Fruit fly (Drosophila melanogaster) whole organism, embryonic: ENCODE results near the gene CG7080.

Experiments
- Aef1 ChIP-seq: fragments of 200-800 bp; sonication (Bioruptor generic); IDR thresholded peaks from 3 replicates; pipeline ENCODE4 v1.3.6; 2022; ENCODE audit warnings: missing biosample characterization, missing genetic modification characterization
- BtbVII ChIP-seq: fragments of 200-800 bp; sonication (Bioruptor generic); optimal IDR thresholded peaks from 3 replicates; lab custom pipeline; 2017; ENCODE audit warnings: missing biosample characterization, mild to moderate bottlenecking, missing genetic modification characterization
- CG1024 ChIP-seq: fragments of 200-800 bp; sonication (Bioruptor generic); IDR thresholded peaks from 2 replicates; pipeline ENCODE4 v1.3.6; 2022; ENCODE audit warnings: missing biosample characterization, missing genetic modification characterization
- CG12942 ChIP-seq: fragments of 200-800 bp; sonication (Bioruptor generic); optimal IDR thresholded peaks from 3 replicates; lab custom pipeline; 2016; ENCODE audit warnings: missing biosample characterization, missing genetic modification characterization
- CG14441 ChIP-seq: fragments of 200-800 bp; sonication (Bioruptor generic); IDR thresholded peaks from 2 replicates; pipeline ENCODE4 v1.3.6; 2022; ENCODE audit warnings: missing biosample characterization, missing genetic modification characterization
- CG15011 ChIP-seq: fragments of 200-800 bp; sonication (Bioruptor generic); optimal IDR thresholded peaks from 3 replicates; lab custom pipeline; 2018; ENCODE audit warnings: missing biosample characterization, mild to moderate bottlenecking, missing genetic modification characterization
- CG17612 ChIP-seq: fragments of 200-800 bp; sonication (Bioruptor generic); IDR thresholded peaks from 2 replicates; pipeline ENCODE4 v1.3.6; 2022; ENCODE audit warnings: missing biosample characterization, missing genetic modification characterization
- CG17802 ChIP-seq: fragments of 200-800 bp; sonication (Bioruptor generic); optimal IDR thresholded peaks from 2 replicates; lab custom pipeline; 2018; ENCODE audit warnings: missing biosample characterization, mild to moderate bottlenecking, missing genetic modification characterization, moderate library complexity
- CG2712 ChIP-seq: fragments of 200-800 bp; optimal IDR thresholded peaks from 3 replicates; lab custom pipeline; 2019; ENCODE audit warnings: missing biosample characterization, mild to moderate bottlenecking, missing genetic modification characterization, moderate library complexity
- CG2889 ChIP-seq: fragments of 200-800 bp; sonication (Bioruptor generic); IDR thresholded peaks from 3 replicates; pipeline ENCODE4 v1.3.6; 2022; ENCODE audit warnings: missing biosample characterization, missing genetic modification characterization
- CG30020 ChIP-seq: fragments of 200-800 bp; optimal IDR thresholded peaks from 2 replicates; lab custom pipeline; 2019; ENCODE audit warnings: missing biosample characterization, mild to moderate bottlenecking, missing genetic modification characterization, moderate library complexity
- CG31224 ChIP-seq: fragments of 200-800 bp; sonication (Bioruptor generic); IDR thresholded peaks from 2 replicates; pipeline ENCODE4 v1.3.6; 2022; ENCODE audit warnings: missing biosample characterization, missing genetic modification characterization
- CG32767 ChIP-seq: fragments of 200-800 bp; sonication (Bioruptor generic); IDR thresholded peaks from 2 replicates; pipeline ENCODE4 v1.3.6; 2022; ENCODE audit warnings: missing biosample characterization, missing genetic modification characterization
- CG33213 ChIP-seq: fragments of 200-800 bp; sonication (Bioruptor generic); optimal IDR thresholded peaks from 3 replicates; lab custom pipeline; 2016; ENCODE audit warnings: missing biosample characterization, missing genetic modification characterization
- CG3407 ChIP-seq: fragments of 200-800 bp; sonication (Bioruptor generic); optimal IDR thresholded peaks from 2 replicates; lab custom pipeline; 2018; ENCODE audit warnings: missing biosample characterization, mild to moderate bottlenecking, missing genetic modification characterization
- CG3995 ChIP-seq: fragments of 200-800 bp; sonication (Bioruptor generic); optimal IDR thresholded peaks from 3 replicates; lab custom pipeline; 2016; ENCODE audit warnings: missing biosample characterization, missing genetic modification characterization
- CG4730 ChIP-seq: fragments of 200-800 bp; sonication (Bioruptor generic); IDR thresholded peaks from 2 replicates; pipeline ENCODE4 v1.3.6; 2022; ENCODE audit warnings: missing biosample characterization, missing genetic modification characterization
- CG6791 ChIP-seq: fragments of 200-800 bp; sonication (Bioruptor generic); IDR thresholded peaks from 3 replicates; pipeline ENCODE4 v1.3.6; 2022; ENCODE audit warnings: missing biosample characterization, missing genetic modification characterization; ENCODE audit not compliant: partially characterized antibody
- CG6813 ChIP-seq: fragments of 200-800 bp; sonication (Bioruptor generic); optimal IDR thresholded peaks from 2 replicates; lab custom pipeline; 2017; ENCODE audit warnings: missing biosample characterization, missing genetic modification characterization, mild to moderate bottlenecking, moderate library complexity, missing genetic modification reagents
- CG7357 ChIP-seq: fragments of 200-800 bp; sonication (Bioruptor generic); IDR thresholded peaks from 3 replicates; pipeline ENCODE4 v1.3.6; 2022; ENCODE audit warnings: missing biosample characterization, missing genetic modification characterization
- CG7556 ChIP-seq: fragments of 200-800 bp; sonication (Bioruptor generic); optimal IDR thresholded peaks from 2 replicates; lab custom pipeline; 2017; ENCODE audit warnings: missing biosample characterization, mild to moderate bottlenecking, missing genetic modification characterization
- D19A ChIP-seq: fragments of 200-800 bp; optimal IDR thresholded peaks from 3 replicates; lab custom pipeline; 2019; ENCODE audit warnings: missing biosample characterization, mild to moderate bottlenecking, missing genetic modification characterization, moderate library complexity
- Dfd ChIP-seq, 2 experiments: fragments of >200 bp; optimal IDR thresholded peaks; 2 replicates each; lab custom pipeline; 2017; ENCODE audit warnings: missing biosample characterization in 2 of 2, missing genetic modification characterization in 2 of 2
- Elba2 ChIP-seq: fragments of 200-800 bp; sonication (Bioruptor generic); optimal IDR thresholded peaks from 3 replicates; lab custom pipeline; 2016; ENCODE audit warnings: missing biosample characterization, missing genetic modification characterization
- Fer2 ChIP-seq: fragments of 200-800 bp; sonication (Bioruptor generic); optimal IDR thresholded peaks from 2 replicates; lab custom pipeline; 2018; ENCODE audit warnings: missing biosample characterization, mild to moderate bottlenecking, missing genetic modification characterization, moderate library complexity
- HHEX ChIP-seq: fragments of 200-800 bp; sonication (Bioruptor generic); optimal IDR thresholded peaks from 3 replicates; lab custom pipeline; 2017; ENCODE audit warnings: missing biosample characterization, mild to moderate bottlenecking, missing genetic modification characterization, missing genetic modification reagents
- HLH54F ChIP-seq: fragments of 200-800 bp; sonication (Bioruptor generic); optimal IDR thresholded peaks from 3 replicates; lab custom pipeline; 2016; ENCODE audit warnings: missing biosample characterization, missing genetic modification characterization
- Lhr ChIP-seq: fragments of 200-800 bp; sonication (Bioruptor generic); optimal IDR thresholded peaks from 3 replicates; lab custom pipeline; 2017; ENCODE audit warnings: mild to moderate bottlenecking, missing biosample characterization, missing genetic modification reagents, missing genetic modification characterization
- Nf-YA ChIP-seq: fragments of 200-800 bp; sonication (Bioruptor generic); IDR thresholded peaks from 2 replicates; pipeline ENCODE4 v1.3.6; 2022; ENCODE audit warnings: missing biosample characterization, missing genetic modification characterization
- NfI ChIP-seq: fragments of 200-800 bp; sonication (Bioruptor generic); optimal IDR thresholded peaks from 3 replicates; lab custom pipeline; 2018; ENCODE audit warnings: missing biosample characterization, mild to moderate bottlenecking, missing genetic modification characterization, moderate library complexity
- Taf1 ChIP-seq: fragments of 200-800 bp; sonication (Bioruptor generic); IDR thresholded peaks from 2 replicates; pipeline ENCODE4 v1.3.6; 2022; ENCODE audit warnings: missing biosample characterization, missing genetic modification characterization
- YL-1 ChIP-seq: fragments of 200-800 bp; sonication (Bioruptor generic); optimal IDR thresholded peaks from 3 replicates; lab custom pipeline; 2017; ENCODE audit warnings: missing biosample characterization, mild to moderate bottlenecking, missing genetic modification characterization
- ase ChIP-seq: fragments of 200-800 bp; sonication (Bioruptor generic); IDR thresholded peaks from 3 replicates; pipeline ENCODE4 v1.3.6; 2022; ENCODE audit warnings: missing biosample characterization, missing genetic modification characterization
- chn ChIP-seq: fragments of 200-800 bp; sonication (Bioruptor generic); optimal IDR thresholded peaks from 2 replicates; lab custom pipeline; 2016; ENCODE audit warnings: missing biosample characterization, missing genetic modification characterization
- ci ChIP-seq: fragments of 200-800 bp; sonication (Bioruptor generic); IDR thresholded peaks from 3 replicates; pipeline ENCODE4 v1.3.6; 2022; ENCODE audit warnings: missing biosample characterization, missing genetic modification characterization
- dpn ChIP-seq, 2 experiments: fragments of 200-800 bp; sonication (Bioruptor generic); optimal IDR thresholded peaks; 3 replicates each; lab custom pipeline; 2016; ENCODE audit warnings: missing biosample characterization in 2 of 2, missing genetic modification characterization in 2 of 2
- exex ChIP-seq: fragments of 200-800 bp; sonication (Bioruptor generic); optimal IDR thresholded peaks from 4 replicates; lab custom pipeline; 2018; ENCODE audit warnings: missing biosample characterization, mild to moderate bottlenecking, missing genetic modification characterization, moderate library complexity
- eyg ChIP-seq: fragments of 200-800 bp; sonication (Bioruptor generic); optimal IDR thresholded peaks from 3 replicates; lab custom pipeline; 2016; ENCODE audit warnings: missing biosample characterization, missing genetic modification characterization
- gcm2 ChIP-seq: fragments of 200-800 bp; sonication (Bioruptor generic); optimal IDR thresholded peaks from 2 replicates; lab custom pipeline; 2016; ENCODE audit warnings: missing biosample characterization, missing genetic modification characterization
- jing ChIP-seq: fragments of 200-800 bp; sonication (Bioruptor generic); optimal IDR thresholded peaks from 2 replicates; lab custom pipeline; 2018; ENCODE audit warnings: missing biosample characterization, mild to moderate bottlenecking, missing genetic modification characterization
- ken ChIP-seq: fragments of 200-800 bp; sonication (Bioruptor generic); IDR thresholded peaks from 3 replicates; pipeline ENCODE4 v1.3.6; 2022; ENCODE audit warnings: missing biosample characterization, missing genetic modification characterization
- org-1 ChIP-seq: fragments of 200-800 bp; sonication (Bioruptor generic); optimal IDR thresholded peaks from 2 replicates; lab custom pipeline; 2017; ENCODE audit warnings: missing biosample characterization, missing genetic modification characterization
- peb ChIP-seq: fragments of 200-800 bp; sonication (Bioruptor generic); IDR thresholded peaks from 2 replicates; pipeline ENCODE4 v1.3.6; 2022; ENCODE audit warnings: missing biosample characterization, missing genetic modification characterization
- pfk ChIP-seq: fragments of 200-800 bp; sonication (Bioruptor generic); optimal IDR thresholded peaks from 2 replicates; lab custom pipeline; 2018; ENCODE audit warnings: missing biosample characterization, mild to moderate bottlenecking, missing genetic modification characterization, moderate library complexity
- pho ChIP-seq: fragments of 200-800 bp; sonication (Bioruptor generic); optimal IDR thresholded peaks from 2 replicates; lab custom pipeline; 2016; ENCODE audit warnings: missing biosample characterization, missing genetic modification characterization
- pnt ChIP-seq: fragments of 200-800 bp; sonication (Bioruptor generic); optimal IDR thresholded peaks from 3 replicates; lab custom pipeline; 2016; ENCODE audit warnings: missing biosample characterization, missing genetic modification characterization
- sna ChIP-seq: fragments of 200-800 bp; sonication (Bioruptor generic); IDR thresholded peaks from 2 replicates; pipeline ENCODE4 v1.3.6; 2022; ENCODE audit warnings: missing biosample characterization, missing genetic modification characterization; ENCODE audit not compliant: partially characterized antibody
- ssp ChIP-seq: fragments of 200-800 bp; sonication (Bioruptor generic); IDR thresholded peaks from 2 replicates; pipeline ENCODE4 v1.3.6; 2022; ENCODE audit warnings: missing biosample characterization, missing genetic modification characterization
- tgo ChIP-seq: fragments of 200-800 bp; sonication (Bioruptor generic); IDR thresholded peaks from 3 replicates; pipeline ENCODE4 v1.3.6; 2022; ENCODE audit warnings: missing biosample characterization, missing genetic modification characterization
- ttk ChIP-seq: fragments of 200-800 bp; sonication (Bioruptor generic); IDR thresholded peaks from 2 replicates; pipeline ENCODE4 v2.1.2; 2022; ENCODE audit warnings: missing biosample characterization, missing genetic modification characterization
- yki ChIP-seq: fragments of >200 bp; optimal IDR thresholded peaks from 3 replicates; lab custom pipeline; 2018
- z ChIP-seq: fragments of 200-800 bp; sonication (Bioruptor generic); IDR thresholded peaks from 3 replicates; pipeline ENCODE4 v1.3.6; 2022; ENCODE audit warnings: missing biosample characterization, missing genetic modification characterization

The CG7080 gene

DNA sequence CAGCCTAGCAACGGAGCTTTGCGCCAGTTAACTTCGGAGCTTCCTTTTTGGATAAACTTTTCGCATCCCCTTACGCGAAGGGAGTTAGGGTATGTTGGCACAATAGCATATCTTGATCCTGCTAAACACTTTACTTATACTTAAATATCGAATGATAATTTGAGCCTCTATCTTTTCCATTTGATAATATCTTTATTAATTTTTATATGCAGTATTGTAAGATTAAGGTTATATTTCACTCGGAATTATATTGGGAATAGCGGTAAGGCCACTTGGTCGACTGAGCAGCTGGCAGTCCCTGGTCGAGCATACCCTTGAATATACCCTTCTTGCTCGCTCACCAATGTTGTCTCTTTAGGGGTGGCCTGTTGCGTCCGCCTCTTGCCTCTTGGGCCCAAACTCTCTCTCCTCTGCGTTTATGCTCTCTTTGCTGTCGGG, 39.7 kb downstream of the CG7080 start (continued):
- TF ChIP-seq ssp (GFP tag; lab: Robert Waterston, UW): no peak
- peak; percentile 72 for TF ChIP-seq BtbVII (GFP tag; lab: Kevin White, UChicago)
- peak; percentile 47 to 78 for TF ChIP-seq dpn (GFP tag; optimal IDR thresholded peaks at IDR 0.05; lab: Kevin White, UChicago)
- peak; percentile 44; the same call in 1 of the 2 replicates for TF ChIP-seq Nf-YA
- TF ChIP-seq CG31224: peak; percentile 59
- no peak for TF ChIP-seq pfk
- TF ChIP-seq chn (GFP tag; lab: Kevin White, UChicago): peak; percentile 32
- TF ChIP-seq yki (lab: Kevin White, UChicago): peak; percentile 4
- peak; percentile 74 for TF ChIP-seq CG2889
- peak; percentile 45 for TF ChIP-seq eyg
- peak; percentile 29; the same call in 1 of the 2 replicates for TF ChIP-seq CG17612
- TF ChIP-seq CG3995 (GFP tag; lab: Kevin White, UChicago): no peak
- peak; percentile 60 for TF ChIP-seq CG32767 (GFP tag; lab: Robert Waterston, UW)
- TF ChIP-seq CG7357: peak; percentile 45; the same call in 1 of the 3 replicates
- TF ChIP-seq YL-1 (GFP tag; lab: Kevin White, UChicago): no peak
- peak; percentile 84 for TF ChIP-seq Aef1 (GFP tag; lab: Robert Waterston, UW)
- peak; percentile 8 for TF ChIP-seq HLH54F (GFP tag; lab: Kevin White, UChicago)
- peak; percentile 45 for TF ChIP-seq Fer2 (tag; lab: Kevin White, UChicago)
- TF ChIP-seq Taf1: peak; percentile 60
- peak; percentile 25 for TF ChIP-seq jing
- TF ChIP-seq CG12942 (GFP tag; lab: Kevin White, UChicago): peak; percentile 26
- TF ChIP-seq tgo (GFP tag; lab: Robert Waterston, UW): peak; percentile 72
- TF ChIP-seq ase (GFP tag; lab: Robert Waterston, UW): 0 out of 3 replicates have a peak, but pooled peaks have one; percentile 40
- peak; percentile 63 for TF ChIP-seq CG4730 (GFP tag; lab: Robert Waterston, UW)
- TF ChIP-seq org-1: peak; percentile 61
- TF ChIP-seq Elba2 (GFP tag; lab: Kevin White, UChicago): no peak
- no peak for TF ChIP-seq sna (GFP tag; lab: Robert Waterston, UW)
- TF ChIP-seq peb (GFP tag; lab: Robert Waterston, UW): 0 out of 2 replicates have a peak, but pooled peaks have one; percentile 39
- peak; percentile 84 for TF ChIP-seq ci (GFP tag; lab: Robert Waterston, UW)
- TF ChIP-seq CG15011: peak; percentile 57
- TF ChIP-seq D19A (tag; lab: Kevin White, UChicago): peak; percentile 75
- peak; percentile 52 for TF ChIP-seq NfI (GFP tag; lab: Kevin White, UChicago)
- no peak for TF ChIP-seq z (GFP tag; lab: Robert Waterston, UW)
- TF ChIP-seq CG30020 (tag; lab: Kevin White, UChicago): peak; percentile 6
- TF ChIP-seq CG7556 (GFP tag; lab: Kevin White, UChicago): peak; percentile 80
- no peak for TF ChIP-seq CG33213 (GFP tag; lab: Kevin White, UChicago)
- TF ChIP-seq CG17802 (tag; lab: Kevin White, UChicago): no peak
- TF ChIP-seq exex (tag; lab: Kevin White, UChicago): no peak
- TF ChIP-seq pnt: peak; percentile 37
- peak; percentile 55 for TF ChIP-seq ttk (GFP tag; lab: Robert Waterston, UW)
- peak; percentile 19 for TF ChIP-seq pho (GFP tag; lab: Kevin White, UChicago)
- TF ChIP-seq ken (GFP tag; lab: Robert Waterston, UW): peak; percentile 76
- TF ChIP-seq CG2712: peak; percentile 64
- peak; percentile 5 for TF ChIP-seq gcm2 (GFP tag; lab: Kevin White, UChicago)
- TF ChIP-seq CG14441 (GFP tag; lab: Robert Waterston, UW): peak; percentile 78
- TF ChIP-seq Lhr (GFP tag; lab: Kevin White, UChicago): no peak
- TF ChIP-seq CG6791 (GFP tag; lab: Robert Waterston, UW): 0 out of 3 replicates have a peak, but pooled peaks have one; percentile 4
- peak; percentile 49 for TF ChIP-seq CG1024 (GFP tag; lab: Robert Waterston, UW)
- TF ChIP-seq CG3407 (GFP tag; lab: Kevin White, UChicago): peak; percentile 39
- TF ChIP-seq CG6813 (GFP tag; lab: Kevin White, UChicago): peak; percentile 6
- TF ChIP-seq Dfd (GFP tag; optimal IDR thresholded peaks at IDR 0.05; lab: Kevin White, UChicago): no peak
- peak; percentile 49 for TF ChIP-seq HHEX
